Worm (Caenorhabditis elegans) whole organism, late embryonic: ENCODE results near the gene copz-1.

ENCODE experiments used
- F13H6.1 ChIP-seq: sonication (generic microtip); optimal IDR thresholded peaks from 2 replicates; lab custom pipeline; 2016; ENCODE audit warnings: missing genetic modification characterization, missing compliant biosample characterization
- K02D7.2 ChIP-seq: sonication (generic microtip); optimal IDR thresholded peaks from 2 replicates; lab custom pipeline; 2017; ENCODE audit warnings: mild to moderate bottlenecking, missing genetic modification characterization, missing compliant biosample characterization
- K09A11.1 ChIP-seq: sonication (generic microtip); optimal IDR thresholded peaks from 2 replicates; lab custom pipeline; 2017; ENCODE audit warnings: antibody characterized with exemption, mild to moderate bottlenecking, missing genetic modification characterization, missing compliant biosample characterization; ENCODE audit not compliant: insufficient read depth
- T23F11.4 ChIP-seq: fragments of 200-800 bp; sonication (Bioruptor generic); optimal IDR thresholded peaks from 2 replicates; lab custom pipeline; 2018; ENCODE audit warnings: mild to moderate bottlenecking, missing genetic modification characterization, missing compliant biosample characterization
- Y22D7AL.16 ChIP-seq: sonication (generic microtip); optimal IDR thresholded peaks from 2 replicates; lab custom pipeline; 2016; ENCODE audit warnings: missing genetic modification characterization, missing compliant biosample characterization
- ama-1 ChIP-seq: fragments of 150-350 bp; optimal IDR thresholded peaks from 2 replicates; lab custom pipeline; 2014
- ceh-14 ChIP-seq: sonication (generic microtip); optimal IDR thresholded peaks from 2 replicates; lab custom pipeline; 2016; ENCODE audit warnings: missing genotype, missing genetic modification characterization, missing compliant biosample characterization
- ceh-19 ChIP-seq: fragments of 200-800 bp; sonication (Bioruptor generic); optimal IDR thresholded peaks from 2 replicates; lab custom pipeline; 2018; ENCODE audit warnings: mild to moderate bottlenecking, missing genetic modification characterization, missing compliant biosample characterization
- ceh-2 ChIP-seq: sonication (generic microtip); optimal IDR thresholded peaks from 2 replicates; lab custom pipeline; 2016; ENCODE audit warnings: missing genotype, missing genetic modification characterization, missing compliant biosample characterization
- ceh-22 ChIP-seq: sonication (generic microtip); optimal IDR thresholded peaks from 2 replicates; lab custom pipeline; 2017; ENCODE audit warnings: missing biosample characterization, missing genetic modification characterization
- ceh-30 ChIP-seq: fragments of 150-350 bp; optimal IDR thresholded peaks from 2 replicates; lab custom pipeline; 2014; ENCODE audit warnings: missing biosample characterization, missing genetic modification characterization
- ceh-34 ChIP-seq: sonication (generic microtip); optimal IDR thresholded peaks from 2 replicates; lab custom pipeline; 2016; ENCODE audit warnings: mild to moderate bottlenecking, missing genetic modification characterization, missing compliant biosample characterization
- ceh-9 ChIP-seq: sonication (generic microtip); optimal IDR thresholded peaks from 2 replicates; lab custom pipeline; 2016; ENCODE audit warnings: mild to moderate bottlenecking, missing genetic modification characterization, inconsistent platforms, missing compliant biosample characterization
- dve-1 ChIP-seq: sonication (generic microtip); optimal IDR thresholded peaks from 2 replicates; lab custom pipeline; 2017; ENCODE audit warnings: antibody characterized with exemption, mild to moderate bottlenecking, missing genetic modification characterization, missing compliant biosample characterization
- elt-2 ChIP-seq: sonication (generic microtip); optimal IDR thresholded peaks from 2 replicates; lab custom pipeline; 2016; ENCODE audit warnings: missing genetic modification reagents, missing genetic modification characterization, missing compliant biosample characterization
- elt-4 ChIP-seq: sonication (generic microtip); optimal IDR thresholded peaks from 2 replicates; lab custom pipeline; 2016; ENCODE audit warnings: missing genetic modification characterization, missing compliant biosample characterization
- fkh-10 ChIP-seq: fragments of 150-350 bp; optimal IDR thresholded peaks from 2 replicates; lab custom pipeline; 2014; ENCODE audit warnings: missing biosample characterization, missing genetic modification reagents, missing genetic modification characterization
- fkh-6 ChIP-seq: sonication (generic microtip); optimal IDR thresholded peaks from 2 replicates; lab custom pipeline; 2016; ENCODE audit warnings: missing genetic modification characterization, missing compliant biosample characterization
- hlh-13 ChIP-seq: fragments of 200-800 bp; sonication (Bioruptor generic); optimal IDR thresholded peaks from 2 replicates; lab custom pipeline; 2018; ENCODE audit warnings: mild to moderate bottlenecking, missing genetic modification characterization, missing compliant biosample characterization
- hlh-15 ChIP-seq: sonication (generic microtip); optimal IDR thresholded peaks from 2 replicates; lab custom pipeline; 2016; ENCODE audit warnings: missing genetic modification characterization, missing compliant biosample characterization
- hlh-8 ChIP-seq: sonication (generic microtip); optimal IDR thresholded peaks from 2 replicates; lab custom pipeline; 2016; ENCODE audit warnings: missing genotype, missing genetic modification characterization, missing compliant biosample characterization
- lim-6 ChIP-seq: sonication (generic microtip); optimal IDR thresholded peaks from 2 replicates; lab custom pipeline; 2016; ENCODE audit warnings: missing genetic modification characterization, missing compliant biosample characterization
- mec-3 ChIP-seq: sonication (generic microtip); optimal IDR thresholded peaks from 2 replicates; lab custom pipeline; 2016; ENCODE audit warnings: borderline replicate concordance, missing genetic modification characterization, missing compliant biosample characterization
- nfya-1 ChIP-seq: sonication (generic microtip); optimal IDR thresholded peaks from 2 replicates; lab custom pipeline; 2017; ENCODE audit warnings: missing genetic modification characterization, mild to moderate bottlenecking, missing compliant biosample characterization, antibody characterized with exemption, moderate library complexity
- nhr-11 ChIP-seq: fragments of 150-350 bp; optimal IDR thresholded peaks from 2 replicates; lab custom pipeline; 2014; ENCODE audit warnings: missing biosample characterization, missing genetic modification characterization
- npax-4 ChIP-seq: sonication (generic microtip); optimal IDR thresholded peaks from 2 replicates; lab custom pipeline; 2016; ENCODE audit warnings: missing genetic modification characterization, missing compliant biosample characterization
- pag-3 ChIP-seq: sonication (generic microtip); optimal IDR thresholded peaks from 2 replicates; lab custom pipeline; 2016; ENCODE audit warnings: missing compliant biosample characterization, missing genetic modification characterization, borderline replicate concordance
- pat-9 ChIP-seq: fragments of 200-800 bp; sonication (Bioruptor generic); optimal IDR thresholded peaks from 2 replicates; lab custom pipeline; 2018; ENCODE audit warnings: mild to moderate bottlenecking, missing genetic modification characterization, moderate library complexity, missing compliant biosample characterization
- pax-1 ChIP-seq: fragments of 150-350 bp; optimal IDR thresholded peaks from 2 replicates; lab custom pipeline; 2014; ENCODE audit warnings: missing biosample characterization, missing genetic modification characterization
- pha-4 ChIP-seq: fragments of 150-350 bp; optimal IDR thresholded peaks from 2 replicates; lab custom pipeline; 2018; ENCODE audit warnings: missing biosample characterization, missing genetic modification reagents, missing genetic modification characterization
- pqm-1 ChIP-seq: sonication (generic microtip); optimal IDR thresholded peaks from 2 replicates; lab custom pipeline; 2016; ENCODE audit warnings: missing genetic modification characterization, missing compliant biosample characterization
- rnt-1 ChIP-seq: sonication (generic microtip); optimal IDR thresholded peaks from 2 replicates; lab custom pipeline; 2016; ENCODE audit warnings: missing genetic modification characterization, missing compliant biosample characterization
- sdc-2 ChIP-seq: sonication (generic microtip); optimal IDR thresholded peaks from 2 replicates; lab custom pipeline; 2016; ENCODE audit warnings: missing genotype, missing genetic modification characterization, missing compliant biosample characterization
- sox-2 ChIP-seq: fragments of 200-800 bp; sonication (Bioruptor generic); IDR thresholded peaks from 2 replicates; pipeline ENCODE4 v1.3.6; 2022; ENCODE audit warnings: missing genetic modification reagents, missing genetic modification characterization, missing compliant biosample characterization
- sox-4 ChIP-seq: sonication (generic microtip); optimal IDR thresholded peaks from 2 replicates; lab custom pipeline; 2017; ENCODE audit warnings: mild to moderate bottlenecking, missing genetic modification characterization, inconsistent platforms, missing compliant biosample characterization
- tbx-2 ChIP-seq: sonication (generic microtip); optimal IDR thresholded peaks from 2 replicates; lab custom pipeline; 2016; ENCODE audit warnings: missing genetic modification characterization, missing compliant biosample characterization
- ttx-3 ChIP-seq: sonication (generic microtip); optimal IDR thresholded peaks from 2 replicates; lab custom pipeline; 2016; ENCODE audit warnings: missing genetic modification reagents, missing genetic modification characterization, missing compliant biosample characterization
- unc-3 ChIP-seq, 2 experiments: fragments of 200-800 bp in 1 of 2; sonication (Bioruptor generic) in 1 of 2; sonication (generic microtip) in 1 of 2; conservative IDR thresholded peaks in 1 of 2; optimal IDR thresholded peaks in 1 of 2; 2 replicates each; pipeline versions ENCODE4 v1.3.6 to Lab custom; 2016 to 2022; ENCODE audit warnings: missing compliant biosample characterization in 2 of 2, missing genetic modification characterization in 2 of 2, missing genetic modification reagents in 1 of 2
- unc-42 ChIP-seq: sonication (generic microtip); optimal IDR thresholded peaks from 2 replicates; lab custom pipeline; 2016; ENCODE audit warnings: missing genotype, missing genetic modification characterization, missing compliant biosample characterization
- unc-55 ChIP-seq: sonication (generic microtip); optimal IDR thresholded peaks from 2 replicates; lab custom pipeline; 2017; ENCODE audit warnings: missing biosample characterization, missing genetic modification reagents, missing genetic modification characterization
- unc-86 ChIP-seq: sonication (generic microtip); optimal IDR thresholded peaks from 2 replicates; lab custom pipeline; 2016; ENCODE audit warnings: missing genetic modification characterization, missing compliant biosample characterization
- zip-5 ChIP-seq: sonication (generic microtip); optimal IDR thresholded peaks from 2 replicates; lab custom pipeline; 2016; ENCODE audit warnings: missing genetic modification characterization, missing compliant biosample characterization
- ztf-16 ChIP-seq: sonication (generic microtip); optimal IDR thresholded peaks from 2 replicates; lab custom pipeline; 2017; ENCODE audit warnings: missing genetic modification characterization, missing compliant biosample characterization

Gene copz-1

DNA sequence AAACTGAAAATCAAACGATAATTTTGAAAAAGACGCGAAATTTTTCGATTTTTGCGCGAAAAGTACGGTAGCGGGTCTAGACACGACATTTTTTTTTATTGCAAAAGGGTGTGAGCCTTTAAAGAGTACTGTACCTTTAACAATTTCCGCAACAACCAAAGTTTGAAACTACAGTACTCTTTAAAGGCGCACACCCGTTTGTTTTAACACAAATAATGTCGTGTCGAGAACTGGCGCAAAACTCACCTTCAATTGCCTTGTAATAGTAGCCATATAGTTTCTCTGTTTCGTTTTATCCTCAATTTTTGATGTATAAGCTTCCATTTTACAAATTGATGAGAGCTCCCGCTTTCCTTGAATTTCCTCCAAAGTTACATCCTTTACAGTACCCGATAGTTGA, 12.6 kb downstream of the copz-1 start:
- no peak for TF ChIP-seq ceh-34
- no peak for TF ChIP-seq ttx-3 (tag; lab: Kevin White, UChicago)
- TF ChIP-seq unc-42 (tag; lab: Kevin White, UChicago) = no peak
- TF ChIP-seq K09A11.1 (tag; lab: Kevin White, UChicago) = no peak
- TF ChIP-seq F13H6.1 (tag; lab: Kevin White, UChicago) = no peak
- TF ChIP-seq zip-5 (tag; lab: Kevin White, UChicago) = no peak
- no peak for TF ChIP-seq lim-6
- no peak for TF ChIP-seq pqm-1
- no peak for TF ChIP-seq fkh-6 (tag; lab: Kevin White, UChicago)
- no peak for TF ChIP-seq hlh-13 (GFP tag; lab: Kevin White, UChicago)
- TF ChIP-seq Y22D7AL.16 (tag; lab: Kevin White, UChicago) = no peak
- no peak for TF ChIP-seq fkh-10

DNA sequence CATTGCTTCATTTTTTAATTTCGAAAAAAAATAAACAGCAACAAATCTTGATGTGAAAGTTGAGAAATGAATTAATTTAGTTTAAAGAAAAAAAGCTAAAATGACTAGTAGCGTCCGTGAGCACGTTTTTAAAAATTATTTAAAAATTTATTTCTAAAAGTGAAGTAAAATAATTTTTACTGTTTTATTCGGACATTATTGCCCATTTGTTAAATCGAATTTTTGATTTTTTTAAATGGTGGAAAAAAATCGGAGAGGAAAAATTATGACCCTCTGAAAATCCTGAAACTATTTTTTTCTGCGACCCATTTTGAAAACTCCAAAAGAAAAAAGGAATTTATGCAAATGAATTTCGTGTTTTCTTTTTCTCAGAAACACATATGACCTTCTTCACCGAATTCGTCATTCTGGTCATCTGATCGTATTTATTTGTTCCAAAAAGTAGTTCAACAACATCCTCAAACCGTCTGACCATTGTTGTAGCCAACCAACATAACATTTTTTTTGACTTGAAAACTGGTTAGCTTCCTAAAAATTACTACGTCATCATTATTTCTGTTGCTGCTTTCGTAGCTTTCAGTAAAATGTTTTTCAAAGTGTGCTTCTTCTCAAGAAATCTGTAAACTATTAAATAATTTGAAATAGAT, 13.3 kb downstream of the copz-1 start, which contains the start of gene F44F4.3:
Gene F44F4.3, minus strand, starts transcription at position 51 of the 647 bp plus-strand sequence.
- no peak for TF ChIP-seq sox-2 (GFP tag; lab: Robert Waterston, UW)
- TF ChIP-seq hlh-15 (tag; lab: Kevin White, UChicago) = no peak
- no peak for TF ChIP-seq pha-4 (tag; lab: Kevin White, UChicago)
- no peak for TF ChIP-seq ceh-30 (tag; lab: Kevin White, UChicago)
- no peak for TF ChIP-seq ama-1 (lab: Kevin White, UChicago)
- TF ChIP-seq ceh-19 (GFP tag; lab: Kevin White, UChicago) = no peak
- TF ChIP-seq tbx-2 (tag; lab: Kevin White, UChicago) = no peak

DNA sequence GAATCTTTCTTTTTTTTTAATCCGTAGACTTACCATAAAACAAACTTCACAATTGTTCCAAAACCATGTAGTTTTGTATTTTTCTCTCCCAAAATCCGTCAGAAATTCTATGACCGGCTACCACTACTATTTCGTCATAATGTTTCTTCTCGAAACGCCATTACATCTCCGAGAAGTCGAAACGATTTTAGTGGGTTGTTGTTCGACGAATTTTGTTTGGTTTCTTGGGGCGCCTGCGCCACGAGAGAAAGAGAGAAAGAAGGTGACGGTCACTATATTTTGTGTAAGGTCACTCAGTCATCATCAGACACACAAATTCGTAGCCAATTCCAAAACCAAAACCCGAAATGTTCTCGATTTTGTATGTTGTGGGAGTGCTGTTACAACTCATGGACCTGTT, 14.4 kb downstream of the copz-1 start:
- TF ChIP-seq hlh-8 (tag; lab: Kevin White, UChicago) (no peak), pax-1 (tag; lab: Kevin White, UChicago) (no peak), npax-4 (tag; lab: Kevin White, UChicago) (no peak), sox-4 (no peak), pat-9 (tag; lab: Kevin White, UChicago) (no peak)

DNA sequence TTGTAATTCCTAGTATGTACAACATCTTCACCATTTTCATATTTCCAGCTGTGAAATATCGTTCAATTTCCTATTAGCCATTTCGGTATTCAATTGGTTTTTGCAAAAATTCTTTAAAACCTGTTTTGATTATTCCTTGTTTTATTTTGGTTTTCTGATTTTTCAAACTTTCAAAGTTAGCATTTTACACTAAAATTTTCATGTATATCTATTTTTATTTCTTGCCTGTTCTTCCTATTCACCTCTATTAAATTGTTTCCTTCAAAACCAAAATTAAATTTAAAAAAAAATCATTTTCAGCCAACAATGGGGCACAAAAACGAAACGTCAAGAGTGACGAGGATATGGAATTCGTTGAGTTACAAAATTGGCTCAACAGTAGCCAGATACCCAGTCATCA, 16.3 kb downstream of the copz-1 start, which contains the start of gene ptr-8:
Gene ptr-8, plus strand, starts transcription at position 301 of the 400 bp plus-strand sequence.
- TF ChIP-seq pax-1 (tag; lab: Kevin White, UChicago) = no peak
- no peak for TF ChIP-seq ceh-22 (tag; lab: Kevin White, UChicago)
- TF ChIP-seq rnt-1 (tag; lab: Kevin White, UChicago) = no peak
- no peak for TF ChIP-seq zip-5 (tag; lab: Kevin White, UChicago)
- no peak for TF ChIP-seq mec-3
- no peak for TF ChIP-seq ceh-2
- no peak for TF ChIP-seq pag-3 (tag; lab: Kevin White, UChicago)
- no peak for TF ChIP-seq nhr-11
- no peak for TF ChIP-seq tbx-2 (tag; lab: Kevin White, UChicago)
- TF ChIP-seq ceh-14 = no peak
- TF ChIP-seq K02D7.2 (tag; lab: Kevin White, UChicago) = no peak
- no peak for TF ChIP-seq fkh-10
- TF ChIP-seq sdc-2 (tag; lab: Kevin White, UChicago) = no peak
- TF ChIP-seq ceh-9 (tag; lab: Kevin White, UChicago) = no peak
- no peak for TF ChIP-seq pha-4 (tag; lab: Kevin White, UChicago)

DNA sequence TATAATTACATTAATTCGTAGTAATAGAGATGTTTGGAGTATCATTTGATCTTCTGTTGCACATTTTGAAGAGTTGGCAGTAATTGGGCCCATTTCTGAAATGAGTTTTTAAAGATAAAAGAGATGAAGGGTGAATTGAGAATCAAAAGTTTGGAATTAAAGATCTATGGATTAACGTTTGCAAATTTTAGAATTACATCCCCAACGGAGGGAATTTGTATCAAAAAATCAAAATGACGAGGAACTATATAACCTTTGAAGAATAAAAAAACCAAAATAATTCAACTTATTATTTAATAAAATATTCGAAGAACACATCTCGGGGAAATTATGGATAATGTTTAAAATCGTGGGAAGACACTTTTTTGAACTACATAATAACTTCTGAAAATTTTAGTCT, 22.3 kb downstream of the copz-1 start, which contains the start of gene sra-10:
Gene sra-10, minus strand, starts transcription at position 101 of the 400 bp plus-strand sequence.
- TF ChIP-seq nfya-1 = no peak
- no peak for TF ChIP-seq elt-4
- no peak for TF ChIP-seq hlh-15 (tag; lab: Kevin White, UChicago)
- no peak for TF ChIP-seq ztf-16 (tag; lab: Kevin White, UChicago)
- no peak for TF ChIP-seq K02D7.2 (tag; lab: Kevin White, UChicago)
- TF ChIP-seq pat-9 (tag; lab: Kevin White, UChicago) = no peak
- TF ChIP-seq elt-2 (tag; lab: Kevin White, UChicago) = no peak
- no peak for TF ChIP-seq K09A11.1 (tag; lab: Kevin White, UChicago)
- no peak for TF ChIP-seq ceh-2
- TF ChIP-seq lim-6 = no peak
- TF ChIP-seq unc-3 (GFP tag; conservative IDR thresholded peaks at IDR 0.05; lab: Robert Waterston, UW) = no peak
- TF ChIP-seq unc-3 (tag; optimal IDR thresholded peaks at IDR 0.05; lab: Kevin White, UChicago) = no peak
- TF ChIP-seq unc-55 = no peak
- TF ChIP-seq unc-86 (tag; lab: Kevin White, UChicago) = no peak
- no peak for TF ChIP-seq T23F11.4 (GFP tag; lab: Kevin White, UChicago)
- no peak for TF ChIP-seq dve-1 (tag; lab: Kevin White, UChicago)
- no peak for TF ChIP-seq rnt-1 (tag; lab: Kevin White, UChicago)
- TF ChIP-seq, all 69 proteins: peak for 0
